Worm (Caenorhabditis elegans) whole organism, young adult: ENCODE results near the gene C08E3.14.

Experiments
- F10E7.11 ChIP-seq: sonication (generic microtip); optimal IDR thresholded peaks from 2 replicates; lab custom pipeline; 2017; ENCODE audit warnings: mild to moderate bottlenecking, missing genetic modification characterization, moderate library complexity, missing compliant biosample characterization
- sea-2 ChIP-seq: fragments of 200-800 bp; sonication (Bioruptor generic); IDR thresholded peaks from 2 replicates; pipeline ENCODE4 v1.3.6; 2022; ENCODE audit warnings: missing genetic modification characterization, missing compliant biosample characterization

DNA sequence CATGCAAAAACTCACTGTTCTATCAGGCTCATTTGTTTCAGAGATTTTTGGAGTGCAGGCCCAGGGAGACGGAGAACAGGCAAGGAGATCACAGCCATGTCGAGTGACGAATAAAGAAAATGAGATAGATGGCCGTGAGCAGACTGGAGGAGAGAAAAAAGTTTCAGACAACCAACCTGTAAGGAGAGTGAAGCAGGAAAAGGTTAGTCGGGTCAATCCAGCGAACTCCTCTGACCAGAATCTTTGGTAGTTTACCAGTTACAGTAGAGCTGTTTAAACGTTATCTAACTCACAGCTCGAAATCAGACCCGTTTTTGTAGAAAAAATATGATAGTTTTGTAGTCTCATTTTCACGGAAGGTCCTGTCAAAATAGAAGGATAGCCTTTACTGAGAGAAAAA lies 23.0 kb downstream of the C08E3.14 start, which contains the start of gene fbxb-21:
- no peak for TF ChIP-seq sea-2 (GFP tag; lab: Robert Waterston, UW)
- TF ChIP-seq F10E7.11 (tag; lab: Kevin White, UChicago) = no peak
